Worm (Caenorhabditis elegans): Measurements from ENCODE around the gene T06C12.14.

Gene T06C12.14

DNA sequence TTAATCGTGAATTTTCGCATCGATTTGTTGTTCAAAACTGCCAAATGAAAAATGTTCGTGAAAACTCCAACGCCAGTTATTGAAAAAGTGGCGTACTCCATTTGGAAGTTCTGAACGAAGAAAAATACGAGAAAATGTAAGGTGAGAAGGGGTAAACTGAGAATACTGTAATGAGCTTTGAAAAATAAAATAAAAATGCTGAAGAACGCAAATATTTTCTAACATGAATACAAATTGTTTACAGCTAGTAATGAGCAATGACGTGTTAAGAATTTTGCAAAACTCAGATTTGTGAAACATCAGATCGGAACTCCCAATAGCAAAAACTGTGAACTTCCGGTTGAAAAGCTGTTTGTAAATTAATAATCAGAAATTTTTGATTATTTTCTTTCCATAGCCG, 32.6 kb downstream of the T06C12.14 start, which contains the start of gene srw-26 (continued):
- TF ChIP-seq snpc-1.1 (tag; optimal IDR thresholded peaks at IDR 0.05; ENCODE audit: insufficient read depth): no peak

DNA sequence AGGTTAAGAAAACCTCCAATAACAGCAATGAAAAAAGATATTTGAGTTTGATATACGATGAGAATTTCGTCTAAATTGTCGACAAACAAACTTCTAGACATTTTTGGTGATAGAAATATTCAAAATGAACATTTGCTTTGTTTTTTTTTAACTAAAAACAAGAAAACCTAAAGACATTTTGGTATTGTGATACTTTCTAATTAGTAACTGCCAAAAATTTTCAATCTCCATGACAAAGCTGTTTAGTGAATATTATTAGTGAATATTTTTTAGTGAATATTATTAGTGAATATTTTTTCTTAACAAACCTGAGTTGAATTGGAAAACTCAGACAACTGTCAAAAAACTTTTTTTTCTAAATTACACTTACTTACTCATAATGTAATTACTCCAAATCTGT, 40.5 kb downstream of the T06C12.14 start, which contains the start of gene srw-55:
Gene srw-55, minus strand, starts transcription at position 101 of the 400 bp plus-strand sequence.
- no peak for TF ChIP-seq repo-1 (tag; optimal IDR thresholded peaks at IDR 0.05)
- TF ChIP-seq F37B4.10 (GFP tag; IDR thresholded peaks at IDR 0.05): no peak
- TF ChIP-seq somi-1 (GFP tag; optimal IDR thresholded peaks at IDR 0.05): no peak
- TF ChIP-seq hlh-26 (GFP tag; conservative IDR thresholded peaks at IDR 0.05): no peak
- no peak for TF ChIP-seq tbx-9 (tag; optimal IDR thresholded peaks at IDR 0.05; ENCODE audit: borderline replicate concordance)
- no peak for TF ChIP-seq hrde-1 (tag; optimal IDR thresholded peaks at IDR 0.05; ENCODE audit: borderline replicate concordance)
- TF ChIP-seq nhr-27 (tag; optimal IDR thresholded peaks at IDR 0.05): no peak
- TF ChIP-seq hlh-12 (tag; optimal IDR thresholded peaks at IDR 0.05): no peak
- no peak for TF ChIP-seq zfh-2 (GFP tag; conservative IDR thresholded peaks at IDR 0.05)
- no peak for TF ChIP-seq tlf-1 (GFP tag; optimal IDR thresholded peaks at IDR 0.05)
- no peak for TF ChIP-seq ceh-79 (tag; optimal IDR thresholded peaks at IDR 0.05)
- no peak for TF ChIP-seq F39B2.1 (GFP tag; IDR thresholded peaks at IDR 0.05)
- no peak for TF ChIP-seq F23B12.7 (tag; optimal IDR thresholded peaks at IDR 0.05; ENCODE audit: insufficient read depth)
- no peak for TF ChIP-seq nhr-179 (tag; optimal IDR thresholded peaks at IDR 0.05)
- TF ChIP-seq Y53G8AR.9 (GFP tag; conservative IDR thresholded peaks at IDR 0.05): no peak
- TF ChIP-seq snpc-4 (GFP tag; optimal IDR thresholded peaks at IDR 0.05): no peak
- TF ChIP-seq snpc-4 (tag; optimal IDR thresholded peaks at IDR 0.05): no peak
- TF ChIP-seq ztf-18 (tag; optimal IDR thresholded peaks at IDR 0.05): no peak

DNA sequence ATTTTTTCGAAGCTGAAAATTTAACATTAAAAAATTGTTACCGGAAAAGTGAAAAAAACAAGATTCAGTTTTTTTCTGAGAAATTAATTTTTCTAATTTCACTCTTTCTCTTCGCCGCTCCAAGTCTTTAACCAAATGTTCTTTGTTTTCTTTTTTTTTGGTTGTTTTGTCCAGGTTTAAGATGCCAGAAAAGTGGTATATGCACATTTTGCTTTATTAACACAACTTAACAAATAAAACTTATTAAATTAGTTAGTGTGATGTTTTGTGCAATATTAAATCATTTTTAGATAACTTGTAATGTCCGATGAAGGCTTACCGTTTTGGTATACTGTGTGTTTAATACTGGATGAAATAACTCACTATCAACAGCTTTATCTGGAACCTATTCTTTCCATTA, 43.3 kb downstream of the T06C12.14 start, which contains the start of gene srw-53:
Gene srw-53, plus strand, starts transcription at position 301 of the 400 bp plus-strand sequence.
- TF ChIP-seq mel-28 (tag; optimal IDR thresholded peaks at IDR 0.05; ENCODE audit: borderline replicate concordance): no peak
- no peak for TF ChIP-seq Y56A3A.18 (GFP tag; IDR thresholded peaks at IDR 0.05)
- no peak for TF ChIP-seq C17E4.6 (GFP tag; IDR thresholded peaks at IDR 0.05)
- no peak for TF ChIP-seq rec-8 (tag; optimal IDR thresholded peaks at IDR 0.05)
- no peak for TF ChIP-seq nhr-120 (GFP tag; IDR thresholded peaks at IDR 0.05)
- TF ChIP-seq Y53F4B.3 (GFP tag; IDR thresholded peaks at IDR 0.05): no peak
- TF ChIP-seq aptf-2 (GFP tag; conservative IDR thresholded peaks at IDR 0.05): no peak
- TF ChIP-seq egrh-3 (GFP tag; IDR thresholded peaks at IDR 0.05): no peak
- TF ChIP-seq mxl-1 (tag; optimal IDR thresholded peaks at IDR 0.05): no peak
- no peak for TF ChIP-seq nhr-179 (tag; optimal IDR thresholded peaks at IDR 0.05)
- no peak for TF ChIP-seq F39B2.1 (GFP tag; IDR thresholded peaks at IDR 0.05)
- no peak for TF ChIP-seq nfyb-1 (GFP tag; IDR thresholded peaks at IDR 0.05)
- no peak for TF ChIP-seq F23B12.7 (tag; optimal IDR thresholded peaks at IDR 0.05; ENCODE audit: insufficient read depth)
- TF ChIP-seq hlh-12 (tag; optimal IDR thresholded peaks at IDR 0.05): no peak
- no peak for TF ChIP-seq ztf-6 (GFP tag; IDR thresholded peaks at IDR 0.05)
- TF ChIP-seq somi-1 (GFP tag; optimal IDR thresholded peaks at IDR 0.05): no peak
- no peak for TF ChIP-seq ztf-26 (tag; optimal IDR thresholded peaks at IDR 0.05)
- TF ChIP-seq bed-1 (GFP tag; IDR thresholded peaks at IDR 0.05): no peak
